Worm (Caenorhabditis elegans) whole organism, L1 larva: ENCODE measurements around the gene C45G9.5.
A peak's percentile ranks its signal among the peaks of the same experiment; 100 is the strongest.

Experiments used
- C04F5.9 ChIP-seq: sonication (generic microtip); optimal IDR thresholded peaks from 2 replicates; lab custom pipeline; 2016; ENCODE audit warnings: missing genetic modification characterization, missing compliant biosample characterization
- C16A3.4 ChIP-seq: fragments of 150-350 bp; optimal IDR thresholded peaks from 2 replicates; lab custom pipeline; 2014; ENCODE audit warnings: missing biosample characterization, missing genetic modification characterization
- C34B4.2 ChIP-seq: sonication (generic microtip); optimal IDR thresholded peaks from 2 replicates; lab custom pipeline; 2017; ENCODE audit warnings: mild to moderate bottlenecking, missing genetic modification characterization, missing compliant biosample characterization
- F16B12.6 ChIP-seq: fragments of 150-350 bp; optimal IDR thresholded peaks from 2 replicates; lab custom pipeline; 2014; ENCODE audit warnings: missing biosample characterization, missing genetic modification characterization
- Y116A8C.19 ChIP-seq: sonication (generic microtip); optimal IDR thresholded peaks from 2 replicates; lab custom pipeline; 2016; ENCODE audit warnings: missing compliant biosample characterization, missing genetic modification characterization, borderline replicate concordance
- ama-1 ChIP-seq: fragments of 150-350 bp; optimal IDR thresholded peaks from 2 replicates; lab custom pipeline; 2014
- ceh-63 ChIP-seq: fragments of 200-800 bp; sonication (Bioruptor generic); optimal IDR thresholded peaks from 2 replicates; lab custom pipeline; 2018; ENCODE audit warnings: mild to moderate bottlenecking, missing genetic modification characterization, missing compliant biosample characterization
- ceh-8 ChIP-seq: fragments of 200-800 bp; sonication (Bioruptor generic); optimal IDR thresholded peaks from 2 replicates; lab custom pipeline; 2018; ENCODE audit warnings: mild to moderate bottlenecking, missing genetic modification characterization, moderate library complexity, missing compliant biosample characterization
- ceh-82 ChIP-seq, 3 experiments: fragments of 150-350 bp in 1 of 3; sonication (generic microtip) in 2 of 3; optimal IDR thresholded peaks; 2 replicates each; lab custom pipeline; 2014 to 2017; ENCODE audit warnings: missing biosample characterization in 3 of 3, missing genetic modification characterization in 3 of 3
- ceh-88 ChIP-seq: fragments of 200-800 bp; sonication (Bioruptor generic); IDR thresholded peaks from 2 replicates; pipeline ENCODE4 v1.3.6; 2022; ENCODE audit warnings: missing genetic modification characterization, missing compliant biosample characterization
- ceh-90 ChIP-seq: sonication (generic microtip); optimal IDR thresholded peaks from 2 replicates; lab custom pipeline; 2016; ENCODE audit warnings: missing genetic modification characterization, missing compliant biosample characterization
- dsc-1 ChIP-seq: sonication (generic microtip); optimal IDR thresholded peaks from 2 replicates; lab custom pipeline; 2016; ENCODE audit warnings: mild to moderate bottlenecking, missing genetic modification characterization, missing compliant biosample characterization
- efl-1 ChIP-seq, 4 experiments: fragments of 150-350 bp; optimal IDR thresholded peaks in 3 of 4; peaks in 1 of 4; 1 replicate in 1 of 4; 2 replicates in 3 of 4; lab custom pipeline; 2014; ENCODE audit warnings: missing biosample characterization in 2 of 4, missing genetic modification characterization in 2 of 4, missing genetic modification reagents in 2 of 4
- egl-13 ChIP-seq: sonication (generic microtip); optimal IDR thresholded peaks from 2 replicates; lab custom pipeline; 2016; ENCODE audit warnings: missing genotype, missing genetic modification reagents, missing genetic modification characterization, missing compliant biosample characterization
- ets-5 ChIP-seq: fragments of 200-800 bp; sonication (Bioruptor generic); IDR thresholded peaks from 2 replicates; pipeline ENCODE4 v1.3.6; 2022; ENCODE audit warnings: missing genetic modification characterization, missing compliant biosample characterization
- fos-1 ChIP-seq: fragments of 150-350 bp; optimal IDR thresholded peaks from 2 replicates; lab custom pipeline; 2014; ENCODE audit warnings: missing biosample characterization, missing genetic modification characterization
- hlh-4 ChIP-seq: sonication (generic microtip); optimal IDR thresholded peaks from 2 replicates; lab custom pipeline; 2016; ENCODE audit warnings: mild to moderate bottlenecking, missing genetic modification characterization, missing compliant biosample characterization
- jun-1 ChIP-seq: fragments of 150-350 bp; optimal IDR thresholded peaks from 2 replicates; lab custom pipeline; 2014; ENCODE audit warnings: missing biosample characterization, missing genetic modification reagents, missing genetic modification characterization
- lin-13 ChIP-seq: fragments of 150-350 bp; optimal IDR thresholded peaks from 2 replicates; lab custom pipeline; 2014; ENCODE audit warnings: missing biosample characterization, missing genetic modification reagents, missing genetic modification characterization
- lin-15B ChIP-seq: fragments of 150-350 bp; sonication (generic microtip); optimal IDR thresholded peaks from 3 replicates; lab custom pipeline; 2014; ENCODE audit warnings: missing biosample characterization, missing genetic modification characterization
- lin-35 ChIP-seq, 2 experiments: fragments of 150-350 bp; optimal IDR thresholded peaks; 2 replicates each; lab custom pipeline; 2014; ENCODE audit warnings: missing biosample characterization in 2 of 2, missing genetic modification characterization in 2 of 2, missing genetic modification reagents in 2 of 2
- lir-3 ChIP-seq: sonication (generic microtip); optimal IDR thresholded peaks from 2 replicates; lab custom pipeline; 2016; ENCODE audit warnings: mild to moderate bottlenecking, missing genetic modification characterization, moderate library complexity, missing compliant biosample characterization; ENCODE audit not compliant: poor library complexity
- lsy-2 ChIP-seq, 2 experiments: fragments of 150-350 bp; optimal IDR thresholded peaks; 2 replicates each; lab custom pipeline; 2014; ENCODE audit warnings: missing biosample characterization in 2 of 2, missing genetic modification characterization in 2 of 2
- mdl-1 ChIP-seq, 2 experiments: fragments of 150-350 bp; optimal IDR thresholded peaks; 2 replicates each; lab custom pipeline; 2014 to 2017; ENCODE audit warnings: missing biosample characterization in 2 of 2, missing genetic modification characterization in 2 of 2, inconsistent platforms in 1 of 2
- mef-2 ChIP-seq: fragments of 150-350 bp; optimal IDR thresholded peaks from 2 replicates; lab custom pipeline; 2014; ENCODE audit warnings: missing biosample characterization, missing genetic modification characterization
- mep-1 ChIP-seq: fragments of 150-350 bp; optimal IDR thresholded peaks from 2 replicates; lab custom pipeline; 2014; ENCODE audit warnings: missing biosample characterization, missing genetic modification characterization
- nhr-12 ChIP-seq: sonication (generic microtip); optimal IDR thresholded peaks from 2 replicates; lab custom pipeline; 2017; ENCODE audit warnings: missing biosample characterization, missing genetic modification characterization
- nhr-28 ChIP-seq: fragments of 150-350 bp; optimal IDR thresholded peaks from 2 replicates; lab custom pipeline; 2014; ENCODE audit warnings: missing biosample characterization, missing genetic modification characterization
- nhr-47 ChIP-seq: sonication (generic microtip); optimal IDR thresholded peaks from 2 replicates; lab custom pipeline; 2016; ENCODE audit warnings: mild to moderate bottlenecking, missing genetic modification characterization, moderate library complexity, missing compliant biosample characterization
- nhr-71 ChIP-seq: sonication (generic microtip); optimal IDR thresholded peaks from 2 replicates; lab custom pipeline; 2016; ENCODE audit warnings: mild to moderate bottlenecking, missing genetic modification characterization, moderate library complexity, missing compliant biosample characterization
- nhr-85 ChIP-seq: sonication (generic microtip); peaks from one replicate; lab custom pipeline; 2016; ENCODE audit warnings: missing genetic modification characterization, inconsistent platforms, missing compliant biosample characterization
- pqm-1 ChIP-seq: sonication (generic microtip); optimal IDR thresholded peaks from 3 replicates; lab custom pipeline; 2017; ENCODE audit warnings: missing biosample characterization, missing genetic modification characterization
- snpc-4 ChIP-seq: fragments of 150-350 bp; optimal IDR thresholded peaks from 2 replicates; lab custom pipeline; 2014; ENCODE audit warnings: missing biosample characterization, missing genetic modification characterization
- sptf-1 ChIP-seq: fragments of 150-350 bp; optimal IDR thresholded peaks from 2 replicates; lab custom pipeline; 2014; ENCODE audit warnings: missing biosample characterization, missing genetic modification characterization
- swsn-7 ChIP-seq: sonication (generic microtip); optimal IDR thresholded peaks from 2 replicates; lab custom pipeline; 2016; ENCODE audit warnings: missing genetic modification characterization, missing compliant biosample characterization
- tbx-2 ChIP-seq: sonication (generic microtip); optimal IDR thresholded peaks from 2 replicates; lab custom pipeline; 2016; ENCODE audit warnings: missing genetic modification characterization, missing compliant biosample characterization
- tlp-1 ChIP-seq: fragments of 150-350 bp; optimal IDR thresholded peaks from 2 replicates; lab custom pipeline; 2014; ENCODE audit warnings: missing biosample characterization, missing genetic modification characterization
- unc-86 ChIP-seq: sonication (generic microtip); optimal IDR thresholded peaks from 2 replicates; lab custom pipeline; 2016; ENCODE audit warnings: missing genetic modification characterization, missing compliant biosample characterization
- vab-15 ChIP-seq: sonication (generic microtip); optimal IDR thresholded peaks from 2 replicates; lab custom pipeline; 2017; ENCODE audit warnings: missing genotype, mild to moderate bottlenecking, missing genetic modification characterization, missing compliant biosample characterization
- xbp-1 ChIP-seq: sonication (generic microtip); optimal IDR thresholded peaks from 2 replicates; lab custom pipeline; 2016; ENCODE audit warnings: missing genetic modification characterization, missing compliant biosample characterization
- zag-1 ChIP-seq: fragments of 150-350 bp; optimal IDR thresholded peaks from 2 replicates; lab custom pipeline; 2014; ENCODE audit warnings: missing biosample characterization, missing genetic modification characterization
- ztf-4 ChIP-seq: fragments of 150-350 bp; optimal IDR thresholded peaks from 2 replicates; lab custom pipeline; 2014; ENCODE audit warnings: missing biosample characterization, missing genetic modification characterization

The C45G9.5 gene

DNA sequence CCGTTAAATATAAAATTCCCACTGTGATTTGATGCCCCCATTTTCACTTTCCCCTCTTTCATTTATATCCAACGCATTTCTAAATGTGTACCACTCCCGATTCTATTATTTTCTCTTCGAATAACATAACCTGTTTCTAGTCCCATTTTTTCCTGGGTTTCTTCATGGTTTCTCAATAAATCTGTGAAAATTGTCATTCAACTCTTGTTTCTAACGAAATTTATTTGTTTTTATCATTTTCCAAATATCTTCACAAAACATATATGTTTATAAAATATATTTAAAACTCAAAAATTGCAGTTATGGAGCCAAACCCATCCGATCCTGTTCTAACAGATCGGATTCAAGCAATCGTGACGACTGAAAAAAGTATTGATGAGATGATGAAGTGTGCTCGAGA, 27.0 kb upstream of the C45G9.5 start, which contains the start of gene mdt-11:
mdt-11 (plus strand) TSS at position 301 of the 400 bp plus-strand sequence.
- TF ChIP-seq mdl-1 (tag; optimal IDR thresholded peaks at IDR 0.05; lab: Kevin White, UChicago) (no peak), nhr-85 (tag; lab: Kevin White, UChicago) (no peak), C34B4.2 (tag; lab: Kevin White, UChicago) (no peak), lsy-2 (tag; optimal IDR thresholded peaks at IDR 0.05; lab: Kevin White, UChicago) (no peak), ceh-90 (tag; lab: Kevin White, UChicago) (no peak), vab-15 (tag; lab: Kevin White, UChicago) (no peak), ceh-8 (GFP tag; lab: Kevin White, UChicago) (no peak), hlh-4 (no peak), tlp-1 (tag; lab: Kevin White, UChicago) (no peak), snpc-4 (tag; lab: Kevin White, UChicago) (no peak), ceh-63 (GFP tag; lab: Kevin White, UChicago) (no peak)

DNA sequence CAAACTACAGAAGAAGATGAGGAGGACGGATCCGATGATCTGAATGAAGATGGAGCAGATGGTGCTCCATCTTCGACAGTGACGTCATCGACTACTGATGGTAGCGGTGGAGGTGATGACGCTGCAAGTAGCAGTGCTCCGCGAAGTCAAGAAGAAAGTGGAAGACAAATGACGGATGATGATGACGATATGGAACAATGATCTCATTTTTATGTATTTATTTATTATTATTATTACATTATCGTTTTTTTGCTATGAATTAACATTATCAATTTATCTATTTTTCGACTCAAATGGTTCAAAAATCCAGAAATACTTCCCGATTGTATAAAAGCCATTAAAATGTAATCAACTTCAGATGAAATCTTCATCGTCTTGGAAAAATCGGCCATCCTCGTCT, 26.2 kb upstream of the C45G9.5 start, which contains the start of gene R144.3:
R144.3 (plus strand) TSS at position 301 of the 400 bp plus-strand sequence.
- TF ChIP-seq lin-15B (tag; lab: Kevin White, UChicago) = no peak
- no peak for TF ChIP-seq swsn-7 (tag; lab: Kevin White, UChicago)
- no peak for TF ChIP-seq Y116A8C.19 (tag; lab: Kevin White, UChicago)
- no peak for TF ChIP-seq xbp-1 (tag; lab: Kevin White, UChicago)
- no peak for TF ChIP-seq ceh-82 (tag; optimal IDR thresholded peaks at IDR 0.05; lab: Kevin White, UChicago)
- no peak for TF ChIP-seq snpc-4 (tag; lab: Kevin White, UChicago)
- no peak for TF ChIP-seq tbx-2 (tag; lab: Kevin White, UChicago)
- no peak for TF ChIP-seq F16B12.6
- TF ChIP-seq ceh-63 (GFP tag; lab: Kevin White, UChicago) = no peak
- TF ChIP-seq ets-5 (GFP tag; lab: Robert Waterston, UW) = no peak
- no peak for TF ChIP-seq nhr-71 (tag; lab: Kevin White, UChicago)
- TF ChIP-seq nhr-47 (tag; lab: Kevin White, UChicago) = no peak

DNA sequence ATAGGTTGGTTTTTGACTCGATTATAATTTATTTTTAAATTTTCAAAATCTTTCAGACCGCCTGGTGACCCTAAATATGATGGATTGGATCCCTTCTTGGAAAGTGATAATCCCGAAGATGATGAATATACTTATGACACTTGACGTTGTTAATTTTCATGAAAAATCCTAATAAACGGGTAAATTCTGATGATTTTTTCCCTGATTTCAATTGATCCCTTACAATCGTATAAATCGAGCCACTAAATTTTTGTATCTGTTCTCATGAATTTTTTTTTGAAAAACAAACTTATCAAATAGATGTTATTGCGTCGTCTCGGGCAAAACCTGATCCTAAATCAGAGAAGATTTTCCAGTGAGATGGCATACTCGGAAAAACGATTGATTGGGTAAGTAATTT, 25.0 kb upstream of the C45G9.5 start, which contains the start of gene R144.13:
R144.13 (plus strand) TSS at position 301 of the 400 bp plus-strand sequence.
- TF ChIP-seq efl-1 (optimal IDR thresholded peaks at IDR 0.05; lab: Kevin White, UChicago) = no peak
- peak in 1 of 2 experiments; percentile 68 for TF ChIP-seq efl-1 (GFP tag; optimal IDR thresholded peaks at IDR 0.05 in 1 of 2; lab: Kevin White, UChicago)
- TF ChIP-seq C16A3.4 (tag; lab: Kevin White, UChicago) = no peak
- no peak for TF ChIP-seq ceh-90 (tag; lab: Kevin White, UChicago)

DNA sequence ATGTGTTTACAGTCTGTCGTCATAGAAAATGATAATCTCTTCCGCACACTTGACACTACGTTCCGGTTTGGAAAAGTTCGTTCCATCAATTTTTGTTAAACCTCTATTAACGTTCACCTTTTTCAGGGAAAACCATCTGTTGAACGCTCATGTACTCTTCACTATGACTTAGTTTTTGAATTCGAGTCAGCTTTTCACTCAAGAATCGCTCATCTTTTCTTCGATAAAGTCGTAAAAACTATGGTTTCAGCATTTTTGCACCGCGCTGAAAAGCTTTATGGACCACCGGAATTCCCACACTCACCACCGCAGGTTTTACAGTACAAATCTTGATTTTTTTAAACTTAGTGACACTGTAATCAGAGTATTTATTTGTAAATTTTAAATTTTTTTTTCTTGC, 24.3 kb upstream of the C45G9.5 start:
- TF ChIP-seq mef-2 (tag; lab: Kevin White, UChicago) = no peak
- no peak for TF ChIP-seq hlh-4
- no peak for TF ChIP-seq egl-13 (tag; lab: Kevin White, UChicago)
- no peak for TF ChIP-seq ceh-88 (GFP tag; lab: Robert Waterston, UW)
- peak; percentile 26 for TF ChIP-seq nhr-85 (tag; lab: Kevin White, UChicago)
- TF ChIP-seq ztf-4 (tag; lab: Kevin White, UChicago) = peak; percentile 32

DNA sequence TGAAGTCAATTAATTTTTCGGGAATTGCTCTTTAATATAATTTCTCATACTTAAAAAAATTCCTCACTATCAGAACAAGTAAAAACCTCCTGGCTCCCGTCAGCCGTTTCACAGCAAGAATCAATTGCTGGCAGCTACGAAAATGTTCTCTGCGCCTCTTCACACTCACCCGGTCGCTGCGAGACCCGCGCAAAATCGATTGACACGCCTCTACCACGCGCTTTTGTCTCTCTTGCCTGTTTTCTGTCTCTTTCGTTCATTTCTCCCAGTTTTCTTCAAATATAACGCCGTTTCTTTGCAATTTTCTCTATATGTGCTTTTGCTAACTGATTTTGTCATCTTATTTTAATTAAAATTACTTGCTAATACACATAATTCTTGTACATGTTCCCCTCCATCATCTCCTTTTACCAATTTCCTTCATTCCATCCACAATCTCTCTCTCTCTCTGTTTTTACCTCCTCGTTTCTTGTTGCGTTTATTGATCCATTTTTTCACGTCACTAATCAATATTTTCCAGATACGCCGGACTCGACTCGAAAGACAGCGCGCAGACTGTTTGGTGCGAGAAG, 23.4 kb upstream of the C45G9.5 start, which contains the start of gene pcf-11:
pcf-11 (plus strand) TSS at position 522 of the 572 bp plus-strand sequence.
- TF ChIP-seq tbx-2 (tag; lab: Kevin White, UChicago) (peak; percentile 45), hlh-4 (no peak), ceh-82 (tag; optimal IDR thresholded peaks at IDR 0.05; lab: Kevin White, UChicago) (peak; percentile 24 to 84 (median 40)), nhr-28 (tag; lab: Kevin White, UChicago) (no peak), mep-1 (tag; lab: Kevin White, UChicago) (peak; percentile 33), lin-13 (GFP tag; lab: Kevin White, UChicago) (peak; percentile 28), zag-1 (tag; lab: Kevin White, UChicago) (no peak), C34B4.2 (tag; lab: Kevin White, UChicago) (no peak), mef-2 (tag; lab: Kevin White, UChicago) (no peak), dsc-1 (tag; lab: Kevin White, UChicago) (peak; percentile 25), nhr-47 (tag; lab: Kevin White, UChicago) (peak; percentile 47), lir-3 (tag; lab: Kevin White, UChicago) (peak; percentile 43), efl-1 (optimal IDR thresholded peaks at IDR 0.05; lab: Kevin White, UChicago) (peak; percentile 66 to 71), efl-1 (GFP tag; optimal IDR thresholded peaks at IDR 0.05 in 1 of 2; lab: Kevin White, UChicago) (peak; percentile 54 to 96), sptf-1 (no peak), tlp-1 (tag; lab: Kevin White, UChicago) (no peak), pqm-1 (tag; lab: Kevin White, UChicago) (no peak), C16A3.4 (tag; lab: Kevin White, UChicago) (peak; percentile 34), jun-1 (tag; lab: Kevin White, UChicago) (peak; percentile 10), lin-35 (GFP tag; optimal IDR thresholded peaks at IDR 0.05; lab: Kevin White, UChicago) (peak; percentile 69 to 75), nhr-12 (tag; lab: Kevin White, UChicago) (no peak), unc-86 (peak; percentile 53), fos-1 (tag; lab: Kevin White, UChicago) (peak; percentile 15), ama-1 (lab: Kevin White, UChicago) (peak; percentile 53), C04F5.9 (no peak)
